Fruit fly (Drosophila melanogaster) whole organism, wandering third instar larva: ENCODE data around the gene CG8319.

Source experiments
- GATAd ChIP-seq: sonication (Bioruptor generic); optimal IDR thresholded peaks from 2 replicates; lab custom pipeline; 2016; ENCODE audit warnings: missing biosample characterization, missing genetic modification characterization
- Mio ChIP-seq: sonication (Bioruptor generic); optimal IDR thresholded peaks from 2 replicates; lab custom pipeline; 2016; ENCODE audit warnings: missing biosample characterization, missing genetic modification characterization
- OdsH ChIP-seq: fragments of 200-800 bp; sonication (Bioruptor generic); optimal IDR thresholded peaks from 2 replicates; lab custom pipeline; 2016; ENCODE audit warnings: missing biosample characterization, mild to moderate bottlenecking, missing genetic modification characterization

- TF ChIP-seq GATAd (GFP tag; lab: Kevin White, UChicago), result no peak
- TF ChIP-seq OdsH (GFP tag; lab: Kevin White, UChicago), result peak; percentile 27
- TF ChIP-seq Mio, result no peak
These were observed 26.6 kb upstream of the CG8319 start for dm6 chr3R:9600558-9600959.
